Fruit fly (Drosophila melanogaster) S2 (cell line): Measurements from ENCODE around the gene CG1628.

ENCODE experiments used
- CG8478 ChIP-seq: fragments of >200 bp; optimal IDR thresholded peaks from 2 replicates; lab custom pipeline; 2018
- CTCF ChIP-seq, 2 experiments: fragments of >200 bp; optimal IDR thresholded peaks; 2 replicates each; lab custom pipeline; 2018

The CG1628 gene

DNA sequence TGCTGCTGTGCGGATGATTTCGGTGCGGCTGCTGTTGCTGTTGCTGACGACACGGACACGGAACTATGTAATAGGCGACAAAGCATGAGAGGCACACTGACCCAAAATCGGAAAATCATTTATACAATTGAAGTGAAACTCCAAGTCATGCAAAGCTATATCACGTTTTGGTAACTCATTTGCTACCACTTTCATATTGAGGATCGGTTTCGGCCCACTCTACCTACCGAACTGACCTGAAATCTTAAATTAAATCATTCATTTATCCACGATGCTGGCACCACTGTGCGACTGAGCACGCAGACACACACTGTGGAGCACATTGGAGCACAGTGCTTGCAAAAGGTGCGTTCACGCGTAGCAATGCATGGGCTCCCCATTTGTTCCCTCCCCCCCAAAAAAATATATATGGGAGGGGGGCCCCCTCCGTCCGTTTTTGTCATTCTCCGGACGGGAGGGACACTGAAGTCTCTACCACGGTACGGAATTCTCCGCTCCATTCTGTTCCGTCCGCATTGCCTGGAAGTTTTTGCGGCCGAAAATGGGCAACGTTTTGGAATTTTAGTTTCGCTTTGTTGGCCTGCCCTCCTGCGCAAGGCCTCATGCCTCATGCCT lies 32.3 kb downstream of the CG1628 start:
- TF ChIP-seq CTCF (optimal IDR thresholded peaks at IDR 0.05; lab: Kevin White, UChicago) (no peak), CG8478 (lab: Kevin White, UChicago) (no peak)

DNA sequence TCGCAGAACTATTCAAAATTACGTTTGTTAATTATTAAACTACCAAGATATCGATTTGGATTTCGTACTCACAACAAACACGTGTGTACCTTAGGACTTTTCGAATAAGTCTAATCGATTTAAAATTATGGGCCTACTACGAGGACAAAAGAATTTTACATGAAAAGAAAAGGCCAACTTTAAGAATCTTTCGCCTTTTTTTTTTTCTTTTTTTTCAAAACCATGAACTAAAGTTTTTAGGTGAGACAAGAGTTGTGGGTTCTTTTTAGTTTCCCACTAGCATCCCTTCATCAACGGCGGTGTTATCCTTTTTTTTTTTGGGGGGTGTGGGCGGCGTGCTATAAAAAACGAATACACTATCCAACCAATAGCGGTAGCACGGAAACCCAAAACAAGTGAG lies 36.0 kb downstream of the CG1628 start, which contains the start of gene CG15296:
CG15296 (minus strand) TSS at position 101 of the 400 bp plus-strand sequence.
- TF ChIP-seq CTCF (optimal IDR thresholded peaks at IDR 0.05; lab: Kevin White, UChicago) (no peak), CG8478 (lab: Kevin White, UChicago) (no peak)

DNA sequence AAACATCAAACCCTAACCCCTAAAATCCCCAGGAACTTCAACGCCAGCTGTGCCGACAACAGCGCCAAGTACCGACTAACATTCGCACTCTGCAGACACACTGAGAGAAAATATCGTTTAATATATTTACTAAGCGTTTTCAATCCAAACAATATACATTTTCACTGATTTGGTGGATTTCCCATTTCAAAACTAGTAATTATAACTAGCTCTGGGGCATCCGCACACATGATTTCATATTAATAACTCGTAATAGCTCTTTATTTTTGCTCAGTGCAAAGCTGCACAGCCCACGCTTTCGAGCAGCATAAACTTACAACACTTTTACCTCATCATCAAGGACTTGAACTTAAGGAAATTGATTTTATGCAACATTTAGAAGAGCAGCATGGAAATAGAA lies 38.4 kb downstream of the CG1628 start:
- TF ChIP-seq CG8478 (lab: Kevin White, UChicago) (no peak), CTCF (optimal IDR thresholded peaks at IDR 0.05; lab: Kevin White, UChicago) (no peak)

DNA sequence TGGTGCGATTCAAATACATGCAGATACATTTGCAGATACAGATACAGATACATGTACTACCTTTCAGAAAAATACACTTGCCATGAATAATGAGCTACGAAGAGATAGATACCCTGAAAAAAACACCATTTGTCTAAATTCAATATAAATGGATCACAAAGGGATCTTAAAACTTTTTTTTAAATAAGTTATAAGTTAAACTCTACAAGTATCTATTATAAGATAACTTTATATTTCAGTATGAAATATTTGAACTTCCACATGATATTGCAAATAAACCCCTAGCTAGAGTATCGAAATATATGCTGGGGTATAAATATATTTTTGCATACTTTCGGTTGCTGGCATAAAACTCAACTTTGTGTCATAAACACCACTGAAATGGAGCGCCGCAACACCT lies 41.1 kb downstream of the CG1628 start:
- TF ChIP-seq CG8478 (lab: Kevin White, UChicago) (no peak), CTCF (optimal IDR thresholded peaks at IDR 0.05; lab: Kevin White, UChicago) (no peak)

DNA sequence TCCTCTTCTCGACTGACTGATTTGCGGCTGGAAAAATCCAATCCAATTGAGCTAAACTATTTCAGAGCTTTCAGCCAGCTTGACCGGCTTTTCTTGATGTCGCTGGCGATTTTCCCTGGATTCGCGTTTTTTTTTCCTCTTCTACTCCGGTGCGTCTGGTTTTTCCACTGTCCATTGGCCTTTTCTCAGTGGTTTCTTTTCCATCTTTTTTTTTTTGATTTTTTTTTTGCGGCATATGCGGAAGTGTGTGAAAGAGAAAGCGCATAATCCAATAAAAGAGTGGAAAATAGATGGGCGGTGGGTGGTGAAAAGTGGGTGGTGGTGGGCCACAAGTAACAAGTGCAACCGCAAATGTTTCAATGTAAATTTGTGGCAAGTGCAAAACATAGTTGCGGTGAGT lies 44.5 kb downstream of the CG1628 start:
- TF ChIP-seq CTCF (optimal IDR thresholded peaks at IDR 0.05; lab: Kevin White, UChicago) = no peak
- no peak for TF ChIP-seq CG8478 (lab: Kevin White, UChicago)

DNA sequence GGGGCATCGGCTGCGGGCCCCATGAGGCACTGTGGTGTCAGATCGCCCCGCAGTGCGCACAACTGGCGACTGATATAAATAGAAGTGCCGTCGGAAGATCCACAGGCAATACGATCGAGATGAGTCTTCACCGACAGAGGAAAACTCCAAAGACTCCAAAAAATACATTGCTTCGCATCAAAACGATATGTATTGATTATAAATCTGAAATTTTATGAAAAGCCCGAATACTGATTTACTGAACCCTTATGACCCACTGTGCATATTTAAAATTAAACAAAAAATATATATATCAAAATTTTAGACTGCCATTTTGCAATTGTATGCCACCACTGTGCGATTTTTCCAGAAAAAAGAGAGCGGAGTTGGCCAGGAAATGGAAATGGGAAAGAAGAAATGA lies 45.1 kb downstream of the CG1628 start:
- TF ChIP-seq CG8478 (lab: Kevin White, UChicago) (no peak), CTCF (optimal IDR thresholded peaks at IDR 0.05; lab: Kevin White, UChicago) (no peak)

DNA sequence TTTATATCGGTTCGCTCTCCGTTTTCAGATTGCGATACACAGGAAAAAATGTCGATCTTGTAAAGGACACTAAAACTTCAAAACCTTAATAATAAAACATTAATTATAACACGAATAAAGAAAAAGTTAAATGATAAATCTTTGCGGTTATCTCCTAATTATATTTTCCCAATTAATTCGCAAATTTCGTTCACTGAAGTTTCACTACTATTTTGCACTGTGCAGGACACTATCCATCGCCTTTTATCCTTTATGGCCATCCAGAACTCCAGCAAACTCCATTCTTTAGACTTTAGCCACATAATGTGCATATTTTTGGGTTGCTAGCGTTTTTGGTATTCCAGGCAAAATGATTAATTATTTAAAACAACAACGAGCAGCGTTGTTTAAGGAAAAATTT lies 53.5 kb downstream of the CG1628 start:
- TF ChIP-seq CTCF (optimal IDR thresholded peaks at IDR 0.05; lab: Kevin White, UChicago) (no peak), CG8478 (lab: Kevin White, UChicago) (no peak)
